Worm (Caenorhabditis elegans) whole organism, L4 larva: ENCODE data around the gene C05E11.6.

Experiments
- Y5F2A.4 ChIP-seq: fragments of 200-800 bp; sonication (Bioruptor generic); optimal IDR thresholded peaks from 2 replicates; lab custom pipeline; 2018; ENCODE audit warnings: mild to moderate bottlenecking, missing genetic modification characterization, missing compliant biosample characterization
- aly-2 ChIP-seq: sonication (generic microtip); optimal IDR thresholded peaks from 2 replicates; lab custom pipeline; 2018; ENCODE audit warnings: missing biosample characterization, missing genetic modification characterization
- ama-1 ChIP-seq: fragments of 150-350 bp; optimal IDR thresholded peaks from 2 replicates; lab custom pipeline; 2014; ENCODE audit warnings: inconsistent platforms, mixed read lengths
- ces-1 ChIP-seq: fragments of 150-350 bp; sonication (generic microtip); optimal IDR thresholded peaks from 4 replicates; lab custom pipeline; 2014; ENCODE audit warnings: missing biosample characterization, missing genetic modification reagents, missing genetic modification characterization
- daf-8 ChIP-seq: fragments of 200-800 bp; sonication (Bioruptor generic); IDR thresholded peaks from 2 replicates; pipeline ENCODE4 v1.3.6; 2022; ENCODE audit warnings: missing genetic modification characterization, missing compliant biosample characterization
- fos-1 ChIP-seq: fragments of 150-350 bp; optimal IDR thresholded peaks from 2 replicates; lab custom pipeline; 2014; ENCODE audit warnings: missing biosample characterization, missing genetic modification characterization
- pha-4 ChIP-seq, 2 experiments: fragments of 150-350 bp in 1 of 2; fragments of 200-800 bp in 1 of 2; sonication (Bioruptor generic) in 1 of 2; IDR thresholded peaks in 1 of 2; optimal IDR thresholded peaks in 1 of 2; 2 replicates each; pipeline versions ENCODE4 v1.3.6 to Lab custom; 2014 to 2022; ENCODE audit warnings: missing genetic modification characterization in 2 of 2, missing genetic modification reagents in 2 of 2, missing biosample characterization in 1 of 2, missing compliant biosample characterization in 1 of 2
- pqm-1 ChIP-seq: sonication (generic microtip); optimal IDR thresholded peaks from 2 replicates; lab custom pipeline; 2017; ENCODE audit warnings: missing biosample characterization, missing genetic modification characterization

- TF ChIP-seq daf-8 (GFP tag; lab: Robert Waterston, UW) (no peak), ces-1 (GFP tag; lab: Kevin White, UChicago) (no peak), aly-2 (tag; lab: Kevin White, UChicago) (no peak), Y5F2A.4 (GFP tag; lab: Kevin White, UChicago) (no peak), ama-1 (lab: Kevin White, UChicago) (no peak), fos-1 (no peak), pqm-1 (no peak), pha-4 (GFP tag; IDR thresholded peaks at IDR 0.05; lab: Robert Waterston, UW) (no peak), pha-4 (tag; optimal IDR thresholded peaks at IDR 0.05; lab: Kevin White, UChicago) (no peak)
Measured at ce11 chrX:4576272-4576671, 14.3 kb downstream of the C05E11.6 start.
